Worm (Caenorhabditis elegans) whole organism, mixed stage, embryonic: ENCODE measurements around the gene nhx-2.
A peak's percentile ranks its signal among the peaks of the same experiment; 100 is the strongest.

Source experiments
- M03D4.4 ChIP-seq: sonication (generic microtip); optimal IDR thresholded peaks from 2 replicates; lab custom pipeline; 2017; ENCODE audit warnings: mild to moderate bottlenecking, missing genetic modification characterization, missing compliant biosample characterization
- bed-3 ChIP-seq: fragments of 200-800 bp; sonication (Bioruptor generic); optimal IDR thresholded peaks from 3 replicates; lab custom pipeline; 2018; ENCODE audit warnings: mild to moderate bottlenecking, missing genetic modification characterization, moderate library complexity, missing compliant biosample characterization
- ceh-39 ChIP-seq: fragments of 150-350 bp; optimal IDR thresholded peaks from 2 replicates; lab custom pipeline; 2014; ENCODE audit warnings: missing biosample characterization, missing genetic modification characterization
- ceh-43 ChIP-seq: fragments of 200-800 bp; sonication (Bioruptor generic); optimal IDR thresholded peaks from 2 replicates; lab custom pipeline; 2018; ENCODE audit warnings: mild to moderate bottlenecking, missing genetic modification characterization, moderate library complexity, missing compliant biosample characterization
- ces-1 ChIP-seq: fragments of 150-350 bp; optimal IDR thresholded peaks from 2 replicates; lab custom pipeline; 2014; ENCODE audit warnings: missing biosample characterization, missing genetic modification reagents, missing genetic modification characterization
- cnd-1 ChIP-seq: fragments of 200-800 bp; sonication (Bioruptor generic); optimal IDR thresholded peaks from 2 replicates; lab custom pipeline; 2018; ENCODE audit warnings: mild to moderate bottlenecking, missing genetic modification characterization, missing compliant biosample characterization
- drap-1 ChIP-seq: fragments of 200-800 bp; sonication (Bioruptor generic); optimal IDR thresholded peaks from 3 replicates; lab custom pipeline; 2018; ENCODE audit warnings: mild to moderate bottlenecking, missing genetic modification characterization, missing compliant biosample characterization
- elt-1 ChIP-seq: sonication (generic microtip); optimal IDR thresholded peaks from 2 replicates; lab custom pipeline; 2017; ENCODE audit warnings: missing genetic modification characterization, mild to moderate bottlenecking, missing compliant biosample characterization, antibody characterized with exemption, moderate library complexity, borderline replicate concordance; ENCODE audit not compliant: insufficient read depth
- elt-3 ChIP-seq: fragments of 150-350 bp; optimal IDR thresholded peaks from 2 replicates; lab custom pipeline; 2014; ENCODE audit warnings: missing biosample characterization, missing genetic modification characterization
- flh-1 ChIP-seq: fragments of 200-800 bp; sonication (Bioruptor generic); optimal IDR thresholded peaks from 2 replicates; lab custom pipeline; 2018; ENCODE audit warnings: mild to moderate bottlenecking, missing genetic modification characterization, moderate library complexity, missing compliant biosample characterization
- ham-2 ChIP-seq: fragments of 200-800 bp; sonication (Bioruptor generic); optimal IDR thresholded peaks from 2 replicates; lab custom pipeline; 2018; ENCODE audit warnings: mild to moderate bottlenecking, missing genetic modification characterization, missing compliant biosample characterization
- hlh-1 ChIP-seq: fragments of 150-350 bp; optimal IDR thresholded peaks from 2 replicates; lab custom pipeline; 2014; ENCODE audit warnings: missing biosample characterization, missing genetic modification reagents, missing genetic modification characterization
- lin-32 ChIP-seq: fragments of 200-800 bp; sonication (Bioruptor generic); optimal IDR thresholded peaks from 2 replicates; lab custom pipeline; 2018; ENCODE audit warnings: mild to moderate bottlenecking, missing genetic modification characterization, missing compliant biosample characterization
- lsy-2 ChIP-seq: fragments of 150-350 bp; optimal IDR thresholded peaks from 2 replicates; lab custom pipeline; 2014; ENCODE audit warnings: missing biosample characterization, missing genetic modification characterization
- mab-5 ChIP-seq: fragments of 150-350 bp; optimal IDR thresholded peaks from 2 replicates; lab custom pipeline; 2014; ENCODE audit warnings: missing biosample characterization, missing genetic modification characterization
- mep-1 ChIP-seq: fragments of 150-350 bp; optimal IDR thresholded peaks from 2 replicates; lab custom pipeline; 2017; ENCODE audit warnings: missing biosample characterization, missing genetic modification reagents, missing genetic modification characterization, inconsistent platforms
- mls-2 ChIP-seq: sonication (generic microtip); optimal IDR thresholded peaks from 2 replicates; lab custom pipeline; 2016; ENCODE audit warnings: mild to moderate bottlenecking, missing genetic modification characterization, moderate library complexity, missing compliant biosample characterization
- nhr-12 ChIP-seq: fragments of 150-350 bp; optimal IDR thresholded peaks from 2 replicates; lab custom pipeline; 2014; ENCODE audit warnings: missing biosample characterization, missing genetic modification characterization
- nhr-2 ChIP-seq: fragments of 150-350 bp; optimal IDR thresholded peaks from 2 replicates; lab custom pipeline; 2014; ENCODE audit warnings: missing biosample characterization, missing genetic modification characterization
- nhr-237 ChIP-seq: fragments of 150-350 bp; optimal IDR thresholded peaks from 2 replicates; lab custom pipeline; 2014; ENCODE audit warnings: missing biosample characterization, missing genetic modification characterization
- nhr-28 ChIP-seq: fragments of 150-350 bp; optimal IDR thresholded peaks from 2 replicates; lab custom pipeline; 2014; ENCODE audit warnings: missing biosample characterization, missing genetic modification characterization
- nhr-76 ChIP-seq: sonication (generic microtip); optimal IDR thresholded peaks from 2 replicates; lab custom pipeline; 2017; ENCODE audit warnings: missing biosample characterization, missing genetic modification characterization
- pha-4 ChIP-seq: fragments of 150-350 bp; optimal IDR thresholded peaks from 2 replicates; lab custom pipeline; 2018; ENCODE audit warnings: missing biosample characterization, missing genetic modification reagents, missing genetic modification characterization
- sem-2 ChIP-seq: fragments of 200-800 bp; sonication (Bioruptor generic); optimal IDR thresholded peaks from 2 replicates; lab custom pipeline; 2018; ENCODE audit warnings: mild to moderate bottlenecking, missing genetic modification characterization, missing compliant biosample characterization
- snpc-4 ChIP-seq: fragments of 150-350 bp; optimal IDR thresholded peaks from 2 replicates; lab custom pipeline; 2014; ENCODE audit warnings: missing biosample characterization, missing genetic modification characterization
- tbx-8 ChIP-seq: fragments of 200-800 bp; sonication (Bioruptor generic); optimal IDR thresholded peaks from 2 replicates; lab custom pipeline; 2018; ENCODE audit warnings: mild to moderate bottlenecking, missing genetic modification characterization, moderate library complexity, missing compliant biosample characterization
- unc-39 ChIP-seq: fragments of 150-350 bp; optimal IDR thresholded peaks from 2 replicates; lab custom pipeline; 2014; ENCODE audit warnings: missing biosample characterization, missing genetic modification characterization
- unc-62 ChIP-seq: fragments of 150-350 bp; optimal IDR thresholded peaks from 2 replicates; lab custom pipeline; 2014; ENCODE audit warnings: missing biosample characterization, missing genetic modification reagents, missing genetic modification characterization
- zip-8 ChIP-seq: fragments of 150-350 bp; optimal IDR thresholded peaks from 2 replicates; lab custom pipeline; 2014; ENCODE audit warnings: missing biosample characterization, missing genetic modification characterization
- ztf-11 ChIP-seq: fragments of 150-350 bp; optimal IDR thresholded peaks from 2 replicates; lab custom pipeline; 2014; ENCODE audit warnings: missing biosample characterization, missing genetic modification characterization

Gene nhx-2

ce11 chrII:7708540-7708939 is 14.8 kb upstream of the nhx-2 start, which contains the start of gene B0495.9 (continued):
- TF ChIP-seq mab-5 (tag; lab: Kevin White, UChicago): peak; percentile 23
- TF ChIP-seq cnd-1 (tag; lab: Kevin White, UChicago): peak; percentile 92
- TF ChIP-seq ceh-39 (tag; lab: Kevin White, UChicago): peak; percentile 27
- TF ChIP-seq, all 35 proteins: peak for 30

- TF ChIP-seq ceh-39 (tag; lab: Kevin White, UChicago): no peak
- TF ChIP-seq snpc-4 (tag; lab: Kevin White, UChicago): no peak
- TF ChIP-seq nhr-12 (tag; lab: Kevin White, UChicago): no peak
- no peak for TF ChIP-seq sem-2 (GFP tag; lab: Kevin White, UChicago)
- TF ChIP-seq lin-32: no peak
- TF ChIP-seq mep-1 (tag; lab: Kevin White, UChicago): no peak
- TF ChIP-seq drap-1 (GFP tag; lab: Kevin White, UChicago): no peak
- TF ChIP-seq unc-39 (tag; lab: Kevin White, UChicago): no peak
- no peak for TF ChIP-seq nhr-28 (tag; lab: Kevin White, UChicago)
- no peak for TF ChIP-seq bed-3 (GFP tag; lab: Kevin White, UChicago)
- TF ChIP-seq M03D4.4 (tag; lab: Kevin White, UChicago): no peak
- TF ChIP-seq mab-5 (tag; lab: Kevin White, UChicago): no peak
- TF ChIP-seq hlh-1: no peak
- no peak for TF ChIP-seq tbx-8
- no peak for TF ChIP-seq lsy-2
- TF ChIP-seq ztf-11 (tag; lab: Kevin White, UChicago): no peak
- no peak for TF ChIP-seq ceh-43 (GFP tag; lab: Kevin White, UChicago)
- TF ChIP-seq mls-2 (tag; lab: Kevin White, UChicago): no peak
- no peak for TF ChIP-seq elt-3 (tag; lab: Kevin White, UChicago)
- TF ChIP-seq zip-8 (tag; lab: Kevin White, UChicago): no peak
These were observed 13.6 kb upstream of the nhx-2 start, which contains the start of gene luc-7L for ce11 chrII:7707383-7707782. luc-7L (minus strand) TSS chrII:7707483.

ce11 chrII:7705152-7705551 is 11.4 kb upstream of the nhx-2 start, which contains the start of gene B0495.7:
B0495.7 (minus strand) TSS chrII:7705233.
- no peak for TF ChIP-seq lsy-2

ce11 chrII:7704387-7704786 is 10.6 kb upstream of the nhx-2 start:
- no peak for TF ChIP-seq cnd-1 (tag; lab: Kevin White, UChicago)
- no peak for TF ChIP-seq nhr-2 (tag; lab: Kevin White, UChicago)
- no peak for TF ChIP-seq bed-3 (GFP tag; lab: Kevin White, UChicago)
- TF ChIP-seq ztf-11 (tag; lab: Kevin White, UChicago): no peak
- TF ChIP-seq mep-1 (tag; lab: Kevin White, UChicago): no peak
- TF ChIP-seq ham-2 (GFP tag; lab: Kevin White, UChicago): no peak
- TF ChIP-seq elt-3 (tag; lab: Kevin White, UChicago): no peak
- TF ChIP-seq nhr-12 (tag; lab: Kevin White, UChicago): no peak
- TF ChIP-seq mls-2 (tag; lab: Kevin White, UChicago): no peak
- no peak for TF ChIP-seq unc-62

ce11 chrII:7699009-7699408 is 5.3 kb upstream of the nhx-2 start, which contains the start of the genes moa-2 and cdk-11.1:
moa-2 (minus strand) TSS chrII:7699033.
cdk-11.1 (plus strand) TSS chrII:7699235.
- peak; percentile 5 for TF ChIP-seq pha-4 (tag; lab: Kevin White, UChicago)
- no peak for TF ChIP-seq nhr-12 (tag; lab: Kevin White, UChicago)
- TF ChIP-seq mep-1 (tag; lab: Kevin White, UChicago): peak; percentile 12
- no peak for TF ChIP-seq mls-2 (tag; lab: Kevin White, UChicago)
- TF ChIP-seq lsy-2: peak; percentile 94
- TF ChIP-seq, all 35 proteins: peak for 3

- TF ChIP-seq drap-1 (GFP tag; lab: Kevin White, UChicago) (no peak), nhr-28 (tag; lab: Kevin White, UChicago) (no peak), sem-2 (GFP tag; lab: Kevin White, UChicago) (no peak), elt-1 (tag; lab: Kevin White, UChicago) (no peak), nhr-237 (no peak), flh-1 (GFP tag; lab: Kevin White, UChicago) (no peak), unc-62 (no peak), ces-1 (GFP tag; lab: Kevin White, UChicago) (no peak), nhr-12 (tag; lab: Kevin White, UChicago) (no peak), nhr-76 (tag; lab: Kevin White, UChicago) (no peak), mep-1 (tag; lab: Kevin White, UChicago) (no peak), mls-2 (tag; lab: Kevin White, UChicago) (no peak)
These were observed 4.6 kb upstream of the nhx-2 start, which contains the start of gene B0495.5 for ce11 chrII:7698406-7698805. B0495.5 (minus strand) TSS chrII:7698506.
